Worm (Caenorhabditis elegans) whole organism, L4 larva: ENCODE data around the gene K03A11.4.

Source experiments
- R02D3.7 ChIP-seq: fragments of 150-350 bp; sonication (generic microtip); optimal IDR thresholded peaks from 3 replicates; lab custom pipeline; 2014; ENCODE audit warnings: missing biosample characterization, missing genetic modification characterization
- aly-2 ChIP-seq: sonication (generic microtip); optimal IDR thresholded peaks from 2 replicates; lab custom pipeline; 2018; ENCODE audit warnings: missing biosample characterization, missing genetic modification characterization
- ceh-44 ChIP-seq: fragments of 200-800 bp; sonication (Bioruptor generic); IDR thresholded peaks from 2 replicates; pipeline ENCODE4 v1.3.6; 2022; ENCODE audit warnings: missing genetic modification reagents, missing genetic modification characterization, missing compliant biosample characterization
- daf-12 ChIP-seq: fragments of 150-350 bp; optimal IDR thresholded peaks from 2 replicates; lab custom pipeline; 2014; ENCODE audit warnings: missing biosample characterization, missing genetic modification reagents, missing genetic modification characterization
- dmd-8 ChIP-seq: fragments of 200-800 bp; sonication (Bioruptor generic); IDR thresholded peaks from 2 replicates; pipeline ENCODE4 v1.3.6; 2022; ENCODE audit warnings: missing genetic modification characterization, missing compliant biosample characterization
- madf-5 ChIP-seq, 2 experiments: fragments of 200-800 bp; sonication (Bioruptor generic); IDR thresholded peaks; 2 replicates each; pipeline ENCODE4 v1.3.6; 2022; ENCODE audit warnings: missing compliant biosample characterization in 2 of 2, missing genetic modification characterization in 2 of 2
- nhr-10 ChIP-seq: fragments of 150-350 bp; optimal IDR thresholded peaks from 2 replicates; lab custom pipeline; 2014; ENCODE audit warnings: missing biosample characterization, missing genetic modification characterization
- pqm-1 ChIP-seq: sonication (generic microtip); optimal IDR thresholded peaks from 2 replicates; lab custom pipeline; 2017; ENCODE audit warnings: missing biosample characterization, missing genetic modification characterization
- saeg-2 ChIP-seq: fragments of 200-800 bp; sonication (Bioruptor generic); IDR thresholded peaks from 2 replicates; pipeline ENCODE4 v1.3.6; 2022; ENCODE audit warnings: missing genetic modification reagents, missing genetic modification characterization, missing compliant biosample characterization

DNA sequence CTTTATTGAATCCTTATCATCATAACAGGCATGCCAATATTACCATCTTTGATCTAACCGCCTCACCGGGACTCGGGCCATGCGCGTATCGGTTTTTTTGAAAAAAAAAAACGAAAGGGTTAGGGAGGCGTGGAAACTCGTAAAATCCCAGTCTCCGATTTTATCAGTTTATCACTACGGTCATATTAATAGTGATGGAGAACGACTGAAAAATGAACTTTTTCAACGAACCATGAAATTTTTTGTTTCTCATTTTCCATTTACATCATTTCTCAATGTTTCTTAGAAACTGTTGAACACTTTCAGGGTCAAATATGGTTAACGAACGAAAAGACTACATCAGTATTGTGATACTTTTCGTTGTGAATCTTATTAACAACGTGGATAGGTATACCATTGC lies 52.0 kb downstream of the K03A11.4 start, which contains the start of gene spin-3:
- TF ChIP-seq saeg-2 (GFP tag; lab: Robert Waterston, UW), result no peak
- TF ChIP-seq ceh-44 (GFP tag; lab: Robert Waterston, UW), result no peak
- TF ChIP-seq R02D3.7 (tag; lab: Kevin White, UChicago), result no peak
- no peak for TF ChIP-seq nhr-10 (tag; lab: Kevin White, UChicago)
- no peak for TF ChIP-seq aly-2 (tag; lab: Kevin White, UChicago)
- TF ChIP-seq dmd-8 (GFP tag; lab: Robert Waterston, UW), result no peak
- no peak for TF ChIP-seq madf-5 (GFP tag; IDR thresholded peaks at IDR 0.05; lab: Robert Waterston, UW)
- no peak for TF ChIP-seq daf-12 (tag; lab: Kevin White, UChicago)
- no peak for TF ChIP-seq pqm-1 (tag; lab: Kevin White, UChicago)
